Fruit fly (Drosophila melanogaster) whole organism, embryonic: ENCODE data around the gene Prim2.

Experiments
- CG10209 ChIP-seq: fragments of 200-800 bp; sonication (Bioruptor generic); optimal IDR thresholded peaks from 3 replicates; lab custom pipeline; 2017; ENCODE audit warnings: missing biosample characterization, mild to moderate bottlenecking, missing genetic modification characterization, missing genetic modification reagents
- CG2199 ChIP-seq: fragments of 200-800 bp; sonication (Bioruptor generic); IDR thresholded peaks from 3 replicates; pipeline ENCODE4 v1.3.6; 2022; ENCODE audit warnings: missing biosample characterization, missing genetic modification characterization
- CG7987 ChIP-seq: fragments of 200-800 bp; sonication (Bioruptor generic); optimal IDR thresholded peaks from 2 replicates; lab custom pipeline; 2018; ENCODE audit warnings: missing biosample characterization, mild to moderate bottlenecking, missing genetic modification characterization, moderate library complexity
- Ets97D ChIP-seq: fragments of 200-800 bp; sonication (Bioruptor generic); optimal IDR thresholded peaks from 3 replicates; lab custom pipeline; 2016; ENCODE audit warnings: missing biosample characterization, missing genetic modification characterization
- fu2 ChIP-seq: fragments of 200-800 bp; sonication (Bioruptor generic); optimal IDR thresholded peaks from 2 replicates; lab custom pipeline; 2016; ENCODE audit warnings: missing biosample characterization, missing genetic modification characterization
- gfzf ChIP-seq: fragments of 200-800 bp; sonication (Bioruptor generic); optimal IDR thresholded peaks from 2 replicates; lab custom pipeline; 2016; ENCODE audit warnings: missing biosample characterization, mild to moderate bottlenecking, missing genetic modification characterization, moderate library complexity
- sim ChIP-seq: fragments of 200-800 bp; sonication (Bioruptor generic); IDR thresholded peaks from 2 replicates; pipeline ENCODE4 v1.3.6; 2022; ENCODE audit warnings: missing biosample characterization, missing genetic modification characterization
- vnd ChIP-seq: fragments of 200-800 bp; sonication (Bioruptor generic); IDR thresholded peaks from 3 replicates; pipeline ENCODE4 v1.3.6; 2022; ENCODE audit warnings: missing biosample characterization, missing genetic modification characterization; ENCODE audit not compliant: partially characterized antibody

dm6 chr3L:20375878-20376563, 14.6 kb upstream of the Prim2 start, which contains the start of the genes Ide and RhoBTB:
- peak; percentile 92 for TF ChIP-seq fu2 (GFP tag; lab: Kevin White, UChicago)
- peak; percentile 79 for TF ChIP-seq CG10209
- no peak for TF ChIP-seq CG2199 (GFP tag; lab: Robert Waterston, UW)
- TF ChIP-seq gfzf (GFP tag; lab: Kevin White, UChicago) = peak; percentile 19
- TF ChIP-seq Ets97D (GFP tag; lab: Kevin White, UChicago) = peak; percentile 87
- no peak for TF ChIP-seq vnd (GFP tag; lab: Robert Waterston, UW)
- TF ChIP-seq CG7987 (GFP tag; lab: Kevin White, UChicago) = peak; percentile 21
- no peak for TF ChIP-seq sim
